Worm (Caenorhabditis elegans): Measurements from ENCODE around the gene nrfl-1.

DNA sequence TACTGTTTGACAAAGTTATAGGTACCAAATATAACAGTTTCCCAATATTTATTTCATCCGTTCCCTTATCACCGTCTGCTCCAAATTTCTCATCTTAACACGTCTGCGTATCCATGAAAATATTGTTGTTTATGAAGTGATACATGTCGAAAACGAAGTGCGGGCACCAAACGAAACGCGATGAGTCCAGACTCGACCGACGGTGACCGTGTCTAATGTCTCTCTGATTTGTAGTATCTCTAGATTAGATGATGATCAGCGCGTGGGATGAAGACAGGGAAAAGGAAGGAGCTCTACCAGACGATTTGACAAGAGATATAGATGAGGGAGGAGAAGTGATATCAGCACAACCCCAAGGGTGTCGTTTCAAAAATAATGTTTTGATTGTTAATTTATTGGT, 38.7 kb upstream of the nrfl-1 start:
- no peak for TF ChIP-seq ref-1 (GFP tag; conservative IDR thresholded peaks at IDR 0.05)
- TF ChIP-seq klf-2 (GFP tag; conservative IDR thresholded peaks at IDR 0.05), result no peak
- TF ChIP-seq ztf-29 (GFP tag; IDR thresholded peaks at IDR 0.05), result no peak
- no peak for TF ChIP-seq med-1 (GFP tag; optimal IDR thresholded peaks at IDR 0.05; ENCODE audit: insufficient read depth)
- no peak for TF ChIP-seq ztf-23 (GFP tag; IDR thresholded peaks at IDR 0.05)
- no peak for TF ChIP-seq tab-1 (GFP tag; IDR thresholded peaks at IDR 0.05)
- no peak for TF ChIP-seq flt-1 (GFP tag; IDR thresholded peaks at IDR 0.05)

Measured in whole organism, midembryonic.